Worm (Caenorhabditis elegans) whole organism, L3 larva: ENCODE results near the gene pfkb-1.2.

Experiments
- R02D3.7 ChIP-seq: fragments of 150-350 bp; optimal IDR thresholded peaks from 2 replicates; lab custom pipeline; 2014; ENCODE audit warnings: missing biosample characterization, missing genetic modification characterization
- ZK546.5 ChIP-seq: sonication (generic microtip); optimal IDR thresholded peaks from 2 replicates; lab custom pipeline; 2017; ENCODE audit warnings: missing biosample characterization, missing genetic modification characterization
- aly-2 ChIP-seq: fragments of 150-350 bp; optimal IDR thresholded peaks from 2 replicates; lab custom pipeline; 2014; ENCODE audit warnings: missing biosample characterization, missing genetic modification characterization
- ceh-16 ChIP-seq: sonication (generic microtip); optimal IDR thresholded peaks from 2 replicates; lab custom pipeline; 2017; ENCODE audit warnings: missing biosample characterization, missing genetic modification characterization
- ceh-82 ChIP-seq: fragments of 150-350 bp; optimal IDR thresholded peaks from 2 replicates; lab custom pipeline; 2014; ENCODE audit warnings: missing biosample characterization, missing genetic modification characterization
- ceh-9 ChIP-seq: sonication (generic microtip); optimal IDR thresholded peaks from 2 replicates; lab custom pipeline; 2018; ENCODE audit warnings: missing biosample characterization, missing genetic modification characterization
- daf-12 ChIP-seq: fragments of 150-350 bp; optimal IDR thresholded peaks from 2 replicates; lab custom pipeline; 2014; ENCODE audit warnings: missing biosample characterization, missing genetic modification reagents, missing genetic modification characterization
- egl-5 ChIP-seq: fragments of 150-350 bp; optimal IDR thresholded peaks from 2 replicates; lab custom pipeline; 2017; ENCODE audit warnings: missing biosample characterization, missing genetic modification reagents, missing genetic modification characterization, inconsistent platforms
- elt-3 ChIP-seq, 3 experiments: fragments of 150-350 bp in 1 of 3; sonication (generic microtip) in 2 of 3; optimal IDR thresholded peaks; 2 replicates in 2 of 3; 4 replicates in 1 of 3; lab custom pipeline; 2014 to 2017; ENCODE audit warnings: missing biosample characterization in 3 of 3, missing genetic modification characterization in 3 of 3
- fkh-10 ChIP-seq: sonication (generic microtip); optimal IDR thresholded peaks from 2 replicates; lab custom pipeline; 2017; ENCODE audit warnings: missing biosample characterization, missing genetic modification reagents, missing genetic modification characterization
- fos-1 ChIP-seq: fragments of 150-350 bp; optimal IDR thresholded peaks from 2 replicates; lab custom pipeline; 2014; ENCODE audit warnings: missing biosample characterization, missing genetic modification characterization
- lin-15B ChIP-seq: fragments of 150-350 bp; optimal IDR thresholded peaks from 2 replicates; lab custom pipeline; 2014; ENCODE audit warnings: missing biosample characterization, missing genetic modification characterization
- lin-39 ChIP-seq: fragments of 150-350 bp; optimal IDR thresholded peaks from 2 replicates; lab custom pipeline; 2018; ENCODE audit warnings: missing biosample characterization, missing genetic modification reagents, missing genetic modification characterization
- mml-1 ChIP-seq: fragments of 150-350 bp; sonication (generic microtip); optimal IDR thresholded peaks from 3 replicates; lab custom pipeline; 2014; ENCODE audit warnings: missing biosample characterization, missing genetic modification characterization
- nfya-1 ChIP-seq: sonication (generic microtip); optimal IDR thresholded peaks from 2 replicates; lab custom pipeline; 2017; ENCODE audit warnings: missing genetic modification characterization, mild to moderate bottlenecking, missing compliant biosample characterization, antibody characterized with exemption, moderate library complexity; ENCODE audit not compliant: insufficient read depth
- nhr-12 ChIP-seq: fragments of 150-350 bp; optimal IDR thresholded peaks from 2 replicates; lab custom pipeline; 2014; ENCODE audit warnings: missing biosample characterization, missing genetic modification characterization
- nhr-23 ChIP-seq: fragments of 150-350 bp; optimal IDR thresholded peaks from 2 replicates; lab custom pipeline; 2014; ENCODE audit warnings: missing biosample characterization, missing genetic modification reagents, missing genetic modification characterization
- nhr-25 ChIP-seq: sonication (generic microtip); optimal IDR thresholded peaks from 2 replicates; lab custom pipeline; 2017; ENCODE audit warnings: missing biosample characterization, missing genetic modification characterization
- nhr-28 ChIP-seq: fragments of 150-350 bp; optimal IDR thresholded peaks from 2 replicates; lab custom pipeline; 2014; ENCODE audit warnings: missing biosample characterization, missing genetic modification characterization
- nhr-67 ChIP-seq: fragments of 150-350 bp; optimal IDR thresholded peaks from 2 replicates; lab custom pipeline; 2014; ENCODE audit warnings: missing biosample characterization, missing genetic modification characterization
- pha-4 ChIP-seq: fragments of 150-350 bp; optimal IDR thresholded peaks from 2 replicates; lab custom pipeline; 2014; ENCODE audit warnings: missing biosample characterization, missing genetic modification reagents, missing genetic modification characterization
- skn-1 ChIP-seq: fragments of 150-350 bp; optimal IDR thresholded peaks from 2 replicates; lab custom pipeline; 2014; ENCODE audit warnings: missing biosample characterization, missing genetic modification characterization
- snpc-4 ChIP-seq: fragments of 150-350 bp; optimal IDR thresholded peaks from 2 replicates; lab custom pipeline; 2014; ENCODE audit warnings: missing biosample characterization, missing genetic modification characterization
- tbx-2 ChIP-seq: sonication (generic microtip); optimal IDR thresholded peaks from 2 replicates; lab custom pipeline; 2016; ENCODE audit warnings: mild to moderate bottlenecking, missing genetic modification characterization, missing compliant biosample characterization
- unc-39 ChIP-seq: sonication (generic microtip); optimal IDR thresholded peaks from 4 replicates; lab custom pipeline; 2017; ENCODE audit warnings: missing biosample characterization, missing genetic modification characterization
- unc-62 ChIP-seq: fragments of 150-350 bp; sonication (generic microtip); optimal IDR thresholded peaks from 4 replicates; lab custom pipeline; 2014; ENCODE audit warnings: missing biosample characterization, missing genetic modification reagents, missing genetic modification characterization
- zag-1 ChIP-seq: fragments of 150-350 bp; optimal IDR thresholded peaks from 2 replicates; lab custom pipeline; 2014; ENCODE audit warnings: missing biosample characterization, missing genetic modification characterization
- ztf-11 ChIP-seq: fragments of 150-350 bp; optimal IDR thresholded peaks from 2 replicates; lab custom pipeline; 2014; ENCODE audit warnings: missing biosample characterization, missing genetic modification characterization
- ztf-4 ChIP-seq: fragments of 150-350 bp; optimal IDR thresholded peaks from 2 replicates; lab custom pipeline; 2014; ENCODE audit warnings: missing biosample characterization, missing genetic modification characterization

Gene pfkb-1.2

DNA sequence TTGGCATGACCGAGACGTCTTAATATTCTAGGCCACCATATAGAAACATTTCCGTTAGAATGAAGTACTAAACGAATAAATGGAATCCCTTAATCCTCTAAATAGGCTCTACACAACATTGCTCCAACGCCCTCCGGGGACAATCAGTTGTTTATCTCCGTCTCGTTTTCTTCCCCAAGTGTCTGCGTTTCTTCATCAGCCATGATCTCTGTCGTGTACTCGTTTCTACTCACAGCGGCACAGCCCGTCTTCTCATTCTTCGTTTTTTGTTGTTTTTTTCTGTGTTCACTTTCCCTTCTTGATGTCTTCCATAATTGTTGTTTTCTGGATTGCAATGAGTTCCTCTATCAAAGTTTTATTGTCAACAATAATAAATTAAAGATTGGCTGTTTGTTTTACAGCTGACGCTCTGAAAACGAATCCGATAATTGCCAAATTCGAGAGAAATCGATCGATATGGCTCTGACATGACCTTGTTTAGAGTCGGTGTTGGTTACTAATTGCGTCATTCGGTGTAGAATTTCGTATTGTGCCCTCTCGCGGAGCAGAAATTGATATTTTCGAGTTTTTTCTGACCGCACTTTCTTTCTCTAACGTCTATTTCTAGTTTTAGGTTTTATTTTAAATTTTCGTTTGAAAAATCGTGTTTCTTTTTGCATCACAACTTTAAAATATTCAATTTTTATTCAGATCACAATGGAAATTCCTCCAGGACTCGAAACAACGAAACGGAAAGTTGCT, at the start of gene pfkb-1.2:
Gene pfkb-1.2 (plus strand): TSS at position 691 of the 741 bp plus-strand sequence.
- TF ChIP-seq pha-4 (tag; lab: Kevin White, UChicago) (peak; percentile 6), lin-39 (tag; lab: Kevin White, UChicago) (peak; percentile 60), unc-39 (tag; lab: Kevin White, UChicago) (no peak), nfya-1 (tag; lab: Kevin White, UChicago) (peak; percentile 40), ztf-11 (no peak), egl-5 (tag; lab: Kevin White, UChicago) (peak; percentile 32)

DNA sequence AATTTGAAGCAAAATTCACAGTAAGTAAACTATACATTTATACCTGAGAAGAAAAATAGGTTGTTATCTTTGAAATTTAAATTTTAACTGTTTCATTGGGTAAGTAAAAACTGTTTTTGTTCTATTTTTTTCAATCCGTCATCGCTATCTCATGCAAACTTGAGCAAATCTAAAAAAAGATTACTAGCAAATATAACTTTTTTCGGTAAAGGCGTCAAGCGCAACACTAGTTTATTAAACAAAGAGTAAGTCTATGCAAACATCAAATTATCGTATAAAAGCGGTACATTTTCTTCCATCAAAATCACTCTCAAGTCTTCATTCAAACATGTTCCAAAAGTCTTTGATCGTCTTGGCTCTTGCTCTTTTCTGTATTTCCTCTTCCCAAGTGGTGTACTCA, 46.5 kb upstream of the pfkb-1.2 start, which contains the start of gene nspb-6:
Gene nspb-6 (plus strand): TSS at position 301 of the 400 bp plus-strand sequence.
- TF ChIP-seq tbx-2 (tag; lab: Kevin White, UChicago) (no peak), R02D3.7 (tag; lab: Kevin White, UChicago) (no peak)

DNA sequence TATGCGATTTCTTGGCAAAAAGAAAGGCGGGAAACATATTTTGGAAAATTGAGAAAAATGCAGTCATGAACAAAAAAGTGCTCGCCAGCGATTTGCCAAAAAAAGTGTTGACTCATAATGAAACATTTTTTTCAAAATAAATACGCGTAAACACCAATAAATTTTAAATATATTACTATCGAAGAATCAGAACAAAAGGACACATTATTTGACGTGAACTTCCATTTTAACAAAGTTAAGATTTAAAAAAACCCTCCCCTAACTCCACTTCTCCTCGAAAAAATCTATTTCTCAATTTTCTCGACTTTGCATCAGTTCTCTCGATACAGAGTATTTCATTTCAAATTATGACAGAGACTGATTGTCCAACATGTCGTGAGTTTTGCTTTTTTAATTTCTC, 45.4 kb upstream of the pfkb-1.2 start, which contains the start of gene pck-3:
Gene pck-3 (plus strand): TSS at position 301 of the 400 bp plus-strand sequence.
- TF ChIP-seq lin-15B (tag; lab: Kevin White, UChicago) (no peak), ceh-82 (tag; lab: Kevin White, UChicago) (no peak), nhr-25 (no peak), ztf-4 (tag; lab: Kevin White, UChicago) (no peak), nhr-23 (tag; lab: Kevin White, UChicago) (no peak), snpc-4 (tag; lab: Kevin White, UChicago) (no peak), ztf-11 (no peak)

DNA sequence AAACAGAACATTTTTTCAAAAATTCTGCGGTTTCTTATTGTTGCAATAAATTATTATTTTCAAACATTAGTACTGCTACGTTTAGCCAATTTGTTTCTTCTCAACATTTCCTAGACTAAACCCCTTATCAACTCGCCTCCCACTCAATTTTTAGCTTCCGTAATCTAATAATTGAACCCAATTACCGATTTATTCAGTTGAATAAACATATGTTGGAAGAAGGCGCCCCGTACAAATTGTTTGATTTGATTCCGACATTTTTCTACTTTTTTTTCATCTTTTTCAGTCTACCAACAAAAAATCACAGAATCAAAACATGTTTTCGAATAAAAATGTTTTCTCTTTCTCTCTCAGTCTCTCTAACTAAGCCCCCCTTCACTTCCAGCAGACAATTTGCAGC, 39.0 kb upstream of the pfkb-1.2 start:
- TF ChIP-seq ztf-4 (tag; lab: Kevin White, UChicago) = no peak
- TF ChIP-seq R02D3.7 (tag; lab: Kevin White, UChicago) = no peak
- TF ChIP-seq ceh-9 = no peak
- no peak for TF ChIP-seq fos-1 (tag; lab: Kevin White, UChicago)
- TF ChIP-seq ztf-11 = no peak
- no peak for TF ChIP-seq ZK546.5 (tag; lab: Kevin White, UChicago)
- TF ChIP-seq nhr-12 (tag; lab: Kevin White, UChicago) = no peak
- TF ChIP-seq aly-2 (tag; lab: Kevin White, UChicago) = no peak
- TF ChIP-seq nhr-28 = no peak
- TF ChIP-seq unc-62 (GFP tag; lab: Kevin White, UChicago) = no peak
- no peak for TF ChIP-seq mml-1
- no peak for TF ChIP-seq nhr-23 (tag; lab: Kevin White, UChicago)
- no peak for TF ChIP-seq lin-39 (tag; lab: Kevin White, UChicago)
- no peak for TF ChIP-seq tbx-2 (tag; lab: Kevin White, UChicago)
- no peak for TF ChIP-seq nhr-67 (tag; lab: Kevin White, UChicago)
- TF ChIP-seq daf-12 = no peak
- TF ChIP-seq ceh-16 (tag; lab: Kevin White, UChicago) = no peak

DNA sequence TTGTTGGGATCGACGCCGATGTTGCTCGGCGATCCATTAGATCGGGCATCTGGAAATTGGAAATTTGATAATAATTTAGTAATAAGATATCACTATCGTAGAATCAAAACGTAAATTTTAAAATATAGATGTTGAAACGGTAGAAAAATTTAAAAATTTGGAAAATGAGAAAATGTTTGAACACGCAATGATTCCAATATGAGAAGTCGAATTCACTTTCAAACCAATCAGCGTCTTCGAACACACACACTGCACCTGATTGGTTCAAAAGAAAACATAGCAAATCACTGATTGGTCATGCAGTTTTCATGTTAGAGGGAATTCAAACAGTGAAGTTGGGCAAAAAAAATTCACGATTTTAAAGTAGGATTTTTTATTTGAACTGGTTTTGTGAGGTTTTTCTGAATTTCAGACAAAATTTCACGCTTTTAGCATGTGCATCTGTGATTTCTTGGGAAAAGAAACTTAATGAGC, 38.4 kb upstream of the pfkb-1.2 start, which contains the start of gene H04M03.12:
Gene H04M03.12 (minus strand): TSS at position 51 of the 474 bp plus-strand sequence.
- TF ChIP-seq nfya-1 (tag; lab: Kevin White, UChicago) (peak; percentile 67), skn-1 (no peak), elt-3 (tag; optimal IDR thresholded peaks at IDR 0.05; lab: Kevin White, UChicago) (no peak), ztf-11 (no peak), ceh-9 (no peak)

DNA sequence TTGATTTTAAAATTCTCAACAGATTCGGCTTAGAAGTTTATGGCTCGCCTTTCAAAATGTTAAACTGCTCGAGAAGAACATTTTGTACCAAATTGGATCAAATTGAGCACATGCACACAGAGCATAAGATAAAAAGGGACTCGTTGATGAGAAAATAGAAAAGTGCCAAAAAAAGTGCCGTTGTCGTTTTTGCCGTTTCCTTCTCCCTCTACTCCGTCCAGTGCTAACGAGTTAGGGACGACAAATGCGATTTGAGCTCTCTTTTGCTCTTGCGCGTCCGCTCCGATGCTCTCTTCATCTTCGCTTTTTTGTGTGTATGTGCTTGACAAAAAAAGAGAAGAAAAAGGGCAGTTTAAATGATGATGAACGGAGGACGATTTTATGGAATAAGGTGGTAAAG, 26.6 kb upstream of the pfkb-1.2 start:
- TF ChIP-seq unc-62 (GFP tag; lab: Kevin White, UChicago) (no peak), fkh-10 (GFP tag; lab: Kevin White, UChicago) (peak; percentile 88), elt-3 (tag; optimal IDR thresholded peaks at IDR 0.05; lab: Kevin White, UChicago) (no peak), zag-1 (tag; lab: Kevin White, UChicago) (no peak)
